Fruit fly (Drosophila melanogaster) whole organism, embryonic: Measurements from ENCODE around the gene HERC2.

ENCODE experiments used
- Antp ChIP-seq: fragments of 200-800 bp; sonication (Bioruptor generic); optimal IDR thresholded peaks from 3 replicates; lab custom pipeline; 2016; ENCODE audit warnings: missing biosample characterization, missing genetic modification characterization
- BEAF-32 ChIP-seq: fragments of 200-800 bp; sonication (Bioruptor generic); optimal IDR thresholded peaks from 3 replicates; lab custom pipeline; 2017; ENCODE audit warnings: missing biosample characterization, missing genetic modification characterization, mild to moderate bottlenecking, moderate library complexity, missing genetic modification reagents
- Blimp-1 ChIP-seq: fragments of 200-800 bp; sonication (Bioruptor generic); optimal IDR thresholded peaks from 3 replicates; lab custom pipeline; 2018; ENCODE audit warnings: missing biosample characterization, missing genetic modification characterization, mild to moderate bottlenecking, moderate library complexity, missing genetic modification reagents
- CG10209 ChIP-seq: fragments of 200-800 bp; sonication (Bioruptor generic); optimal IDR thresholded peaks from 3 replicates; lab custom pipeline; 2017; ENCODE audit warnings: missing biosample characterization, mild to moderate bottlenecking, missing genetic modification characterization, missing genetic modification reagents
- CG11504 ChIP-seq: fragments of 200-800 bp; sonication (Bioruptor generic); optimal IDR thresholded peaks from 3 replicates; lab custom pipeline; 2019; ENCODE audit warnings: missing biosample characterization, mild to moderate bottlenecking, missing genetic modification characterization, moderate library complexity
- CG11560 ChIP-seq: fragments of 200-800 bp; sonication (Bioruptor generic); IDR thresholded peaks from 3 replicates; pipeline ENCODE4 v1.3.6; 2022; ENCODE audit warnings: missing biosample characterization, missing genetic modification characterization
- CG12155 ChIP-seq: fragments of 200-800 bp; sonication (Bioruptor generic); optimal IDR thresholded peaks from 3 replicates; lab custom pipeline; 2016; ENCODE audit warnings: missing biosample characterization, missing genetic modification characterization
- CG12299 ChIP-seq: fragments of 200-800 bp; sonication (Bioruptor generic); optimal IDR thresholded peaks from 2 replicates; lab custom pipeline; 2018; ENCODE audit warnings: missing biosample characterization, mild to moderate bottlenecking, missing genetic modification characterization
- CG13424 ChIP-seq: fragments of 200-800 bp; sonication (Bioruptor generic); optimal IDR thresholded peaks from 2 replicates; lab custom pipeline; 2019; ENCODE audit warnings: missing biosample characterization, mild to moderate bottlenecking, missing genetic modification characterization, moderate library complexity
- CG13624 ChIP-seq: fragments of 200-800 bp; sonication (Bioruptor generic); optimal IDR thresholded peaks from 2 replicates; lab custom pipeline; 2016; ENCODE audit warnings: missing biosample characterization, missing genetic modification characterization
- CG14860 ChIP-seq: fragments of 200-800 bp; sonication (Bioruptor generic); IDR thresholded peaks from 3 replicates; pipeline ENCODE4 v1.3.6; 2022; ENCODE audit warnings: missing biosample characterization, missing genetic modification characterization; ENCODE audit not compliant: partially characterized antibody
- CG15514 ChIP-seq: fragments of 200-800 bp; sonication (Bioruptor generic); optimal IDR thresholded peaks from 3 replicates; lab custom pipeline; 2017; ENCODE audit warnings: missing biosample characterization, missing genetic modification characterization, mild to moderate bottlenecking, moderate library complexity, missing genetic modification reagents
- CG16813 ChIP-seq: fragments of 200-800 bp; sonication (Bioruptor generic); IDR thresholded peaks from 3 replicates; pipeline ENCODE4 v1.3.6; 2022; ENCODE audit warnings: missing biosample characterization, missing genetic modification characterization; ENCODE audit not compliant: partially characterized antibody
- CG17361 ChIP-seq: fragments of 200-800 bp; sonication (Bioruptor generic); IDR thresholded peaks from 3 replicates; pipeline ENCODE4 v1.3.6; 2022; ENCODE audit warnings: missing biosample characterization, missing genetic modification characterization
- CG17802 ChIP-seq: fragments of 200-800 bp; sonication (Bioruptor generic); optimal IDR thresholded peaks from 2 replicates; lab custom pipeline; 2018; ENCODE audit warnings: missing biosample characterization, mild to moderate bottlenecking, missing genetic modification characterization, moderate library complexity
- CG18476 ChIP-seq: fragments of 200-800 bp; sonication (Bioruptor generic); optimal IDR thresholded peaks from 2 replicates; lab custom pipeline; 2016; ENCODE audit warnings: missing biosample characterization, mild to moderate bottlenecking, missing genetic modification characterization
- CG2202 ChIP-seq: fragments of 200-800 bp; sonication (Bioruptor generic); optimal IDR thresholded peaks from 2 replicates; lab custom pipeline; 2018; ENCODE audit warnings: missing biosample characterization, mild to moderate bottlenecking, missing genetic modification characterization
- CG34224 ChIP-seq: fragments of 200-800 bp; sonication (Bioruptor generic); IDR thresholded peaks from 3 replicates; pipeline ENCODE4 v1.3.6; 2022; ENCODE audit warnings: missing biosample characterization, missing genetic modification characterization; ENCODE audit not compliant: partially characterized antibody
- CG4424 ChIP-seq: fragments of 200-800 bp; sonication (Bioruptor generic); optimal IDR thresholded peaks from 3 replicates; lab custom pipeline; 2016; ENCODE audit warnings: missing biosample characterization, missing genetic modification characterization
- CG4617 ChIP-seq: fragments of 200-800 bp; sonication (Bioruptor generic); optimal IDR thresholded peaks from 3 replicates; lab custom pipeline; 2016; ENCODE audit warnings: missing biosample characterization, missing genetic modification characterization, borderline replicate concordance
- CG7963 ChIP-seq: fragments of 200-800 bp; sonication (Bioruptor generic); IDR thresholded peaks from 3 replicates; pipeline ENCODE4 v1.3.6; 2022; ENCODE audit warnings: missing biosample characterization, missing genetic modification characterization; ENCODE audit not compliant: partially characterized antibody
- CG8924 ChIP-seq: fragments of 200-800 bp; optimal IDR thresholded peaks from 3 replicates; lab custom pipeline; 2019; ENCODE audit warnings: missing biosample characterization, mild to moderate bottlenecking, missing genetic modification characterization, moderate library complexity
- CG9215 ChIP-seq: fragments of 200-800 bp; sonication (Bioruptor generic); IDR thresholded peaks from 2 replicates; pipeline ENCODE4 v1.3.6; 2022; ENCODE audit warnings: missing biosample characterization, missing genetic modification characterization
- HLH4C ChIP-seq: fragments of 200-800 bp; sonication (Bioruptor generic); IDR thresholded peaks from 3 replicates; pipeline ENCODE4 v1.3.6; 2022; ENCODE audit warnings: missing biosample characterization, missing genetic modification characterization; ENCODE audit not compliant: partially characterized antibody
- Myb ChIP-seq: fragments of 200-800 bp; sonication (Bioruptor generic); optimal IDR thresholded peaks from 2 replicates; lab custom pipeline; 2016; ENCODE audit warnings: missing biosample characterization, missing genetic modification characterization
- Neu2 ChIP-seq: fragments of 200-800 bp; sonication (Bioruptor generic); optimal IDR thresholded peaks from 3 replicates; lab custom pipeline; 2016; ENCODE audit warnings: missing biosample characterization, missing genetic modification characterization, borderline replicate concordance
- Nf-YB ChIP-seq: fragments of 200-800 bp; sonication (Bioruptor generic); optimal IDR thresholded peaks from 3 replicates; lab custom pipeline; 2019; ENCODE audit warnings: missing biosample characterization, mild to moderate bottlenecking, missing genetic modification characterization, moderate library complexity
- Pdp1 ChIP-seq, 2 experiments: fragments of 200-800 bp; sonication (Bioruptor generic); optimal IDR thresholded peaks; 3 replicates each; lab custom pipeline; 2016; ENCODE audit warnings: missing biosample characterization in 2 of 2, missing genetic modification characterization in 2 of 2, mild to moderate bottlenecking in 1 of 2, moderate library complexity in 1 of 2
- Ptx1 ChIP-seq: fragments of 200-800 bp; sonication (Bioruptor generic); IDR thresholded peaks from 2 replicates; pipeline ENCODE4 v1.3.6; 2022; ENCODE audit warnings: missing biosample characterization, missing genetic modification characterization
- Scr ChIP-seq: fragments of 200-800 bp; sonication (Bioruptor generic); IDR thresholded peaks from 2 replicates; pipeline ENCODE4 v1.3.6; 2022; ENCODE audit warnings: missing biosample characterization, missing genetic modification characterization; ENCODE audit not compliant: partially characterized antibody
- Ssrp ChIP-seq: fragments of 200-800 bp; sonication (Bioruptor generic); optimal IDR thresholded peaks from 2 replicates; lab custom pipeline; 2018; ENCODE audit warnings: missing biosample characterization, mild to moderate bottlenecking, missing genetic modification characterization, moderate library complexity
- YL-1 ChIP-seq: fragments of 200-800 bp; sonication (Bioruptor generic); optimal IDR thresholded peaks from 3 replicates; lab custom pipeline; 2017; ENCODE audit warnings: missing biosample characterization, mild to moderate bottlenecking, missing genetic modification characterization
- danr ChIP-seq: fragments of 200-800 bp; sonication (Bioruptor generic); IDR thresholded peaks from 2 replicates; pipeline ENCODE4 v1.3.6; 2022; ENCODE audit warnings: missing biosample characterization, missing genetic modification characterization
- grau ChIP-seq: fragments of 200-800 bp; optimal IDR thresholded peaks from 3 replicates; lab custom pipeline; 2019; ENCODE audit warnings: missing biosample characterization, mild to moderate bottlenecking, missing genetic modification characterization, moderate library complexity
- hb ChIP-seq: fragments of 200-800 bp; sonication (Bioruptor generic); IDR thresholded peaks from 3 replicates; pipeline ENCODE4 v1.3.6; 2022; ENCODE audit warnings: missing biosample characterization, missing genetic modification characterization; ENCODE audit not compliant: partially characterized antibody
- inv ChIP-seq: fragments of 200-800 bp; sonication (Bioruptor generic); IDR thresholded peaks from 2 replicates; pipeline ENCODE4 v1.3.6; 2022; ENCODE audit warnings: missing biosample characterization, missing genetic modification characterization; ENCODE audit not compliant: partially characterized antibody
- lilli ChIP-seq: fragments of 200-800 bp; sonication (Bioruptor generic); optimal IDR thresholded peaks from 3 replicates; lab custom pipeline; 2016; ENCODE audit warnings: missing biosample characterization, missing genetic modification characterization
- lmd ChIP-seq: fragments of 200-800 bp; sonication (Bioruptor generic); IDR thresholded peaks from 2 replicates; pipeline ENCODE4 v1.3.6; 2022; ENCODE audit warnings: missing biosample characterization, missing genetic modification characterization
- lola ChIP-seq, 3 experiments: fragments of >200 bp in 2 of 3; fragments of 200-800 bp in 1 of 3; sonication (Bioruptor generic) in 1 of 3; optimal IDR thresholded peaks; 2 replicates each; lab custom pipeline; 2017 to 2019; ENCODE audit warnings: missing biosample characterization in 3 of 3, missing genetic modification characterization in 3 of 3, mild to moderate bottlenecking in 1 of 3, moderate library complexity in 1 of 3
- mld ChIP-seq: fragments of 200-800 bp; sonication (Bioruptor generic); IDR thresholded peaks from 3 replicates; pipeline ENCODE4 v1.3.6; 2022; ENCODE audit warnings: missing biosample characterization, missing genetic modification characterization; ENCODE audit not compliant: partially characterized antibody
- nerfin-2 ChIP-seq: fragments of 200-800 bp; sonication (Bioruptor generic); IDR thresholded peaks from 2 replicates; pipeline ENCODE4 v1.3.6; 2022; ENCODE audit warnings: missing biosample characterization, missing genetic modification characterization; ENCODE audit not compliant: partially characterized antibody
- org-1 ChIP-seq: fragments of 200-800 bp; sonication (Bioruptor generic); optimal IDR thresholded peaks from 2 replicates; lab custom pipeline; 2017; ENCODE audit warnings: missing biosample characterization, missing genetic modification characterization
- pho ChIP-seq: fragments of 200-800 bp; sonication (Bioruptor generic); optimal IDR thresholded peaks from 2 replicates; lab custom pipeline; 2016; ENCODE audit warnings: missing biosample characterization, missing genetic modification characterization
- pzg ChIP-seq: fragments of 200-800 bp; sonication (Bioruptor generic); optimal IDR thresholded peaks from 3 replicates; lab custom pipeline; 2018; ENCODE audit warnings: missing biosample characterization, mild to moderate bottlenecking, missing genetic modification characterization, moderate library complexity
- shn ChIP-seq: fragments of 200-800 bp; sonication (Bioruptor generic); optimal IDR thresholded peaks from 3 replicates; lab custom pipeline; 2016; ENCODE audit warnings: missing biosample characterization, missing genetic modification characterization
- slbo ChIP-seq: fragments of 200-800 bp; sonication (Bioruptor generic); IDR thresholded peaks from 2 replicates; pipeline ENCODE4 v1.3.6; 2022; ENCODE audit warnings: missing biosample characterization, missing genetic modification characterization
- ssp ChIP-seq: fragments of 200-800 bp; sonication (Bioruptor generic); IDR thresholded peaks from 2 replicates; pipeline ENCODE4 v1.3.6; 2022; ENCODE audit warnings: missing biosample characterization, missing genetic modification characterization
- zen ChIP-seq: fragments of 200-800 bp; sonication (Bioruptor generic); optimal IDR thresholded peaks from 3 replicates; lab custom pipeline; 2018; ENCODE audit warnings: missing biosample characterization, mild to moderate bottlenecking, missing genetic modification characterization, moderate library complexity

HERC2 gene

dm6 chrX:20423747-20424165 is 29.6 kb downstream of the HERC2 start, which contains the start of the genes Pp4-19C and cactin (continued):
- TF ChIP-seq CG11504 (tag; lab: Kevin White, UChicago) = no peak
- peak; percentile 81 for TF ChIP-seq CG7963
- peak; percentile 71; the same call in 1 of the 3 replicates for TF ChIP-seq mld (GFP tag; lab: Robert Waterston, UW)
- no peak for TF ChIP-seq Blimp-1
- TF ChIP-seq Ssrp (tag; lab: Kevin White, UChicago) = no peak
- TF ChIP-seq slbo (GFP tag; lab: Robert Waterston, UW) = peak; percentile 55
- TF ChIP-seq zen (tag; lab: Kevin White, UChicago) = peak; percentile 53
- peak; percentile 7 for TF ChIP-seq CG13424 (tag; lab: Kevin White, UChicago)
- TF ChIP-seq CG15514 = peak; percentile 4
- TF ChIP-seq org-1 (GFP tag; lab: Kevin White, UChicago) = no peak
- TF ChIP-seq grau = peak; percentile 36
- TF ChIP-seq CG14860 (GFP tag; lab: Robert Waterston, UW) = peak; percentile 94
- no peak for TF ChIP-seq CG2202 (tag; lab: Kevin White, UChicago)
- TF ChIP-seq CG10209 = no peak
- TF ChIP-seq CG12299 = no peak
- TF ChIP-seq CG8924 = peak; percentile 40
- TF ChIP-seq hb (GFP tag; lab: Robert Waterston, UW) = peak; percentile 89
- TF ChIP-seq inv = peak; percentile 84
- TF ChIP-seq nerfin-2 (GFP tag; lab: Robert Waterston, UW) = peak; percentile 86
- TF ChIP-seq CG17361 = 0 out of 3 replicates have a peak, but pooled peaks have one; percentile 30
- peak in 1 of 3 experiments; percentile 29 for TF ChIP-seq lola (GFP tag; optimal IDR thresholded peaks at IDR 0.05; lab: Kevin White, UChicago)
- peak; percentile 24 for TF ChIP-seq CG13624 (GFP tag; lab: Kevin White, UChicago)
- TF ChIP-seq lilli (GFP tag; lab: Kevin White, UChicago) = peak; percentile 45
- TF ChIP-seq pzg (GFP tag; lab: Kevin White, UChicago) = peak; percentile 54
- peak; percentile 95 for TF ChIP-seq HLH4C (GFP tag; lab: Robert Waterston, UW)
- TF ChIP-seq Antp (GFP tag; lab: Kevin White, UChicago) = peak; percentile 0
- no peak for TF ChIP-seq danr
- peak; percentile 15 for TF ChIP-seq CG12155 (GFP tag; lab: Kevin White, UChicago)
- peak; percentile 91 for TF ChIP-seq CG16813 (GFP tag; lab: Robert Waterston, UW)
- peak; percentile 30; the same call in 1 of the 2 replicates for TF ChIP-seq CG9215
- peak; percentile 48 for TF ChIP-seq Nf-YB (GFP tag; lab: Kevin White, UChicago)
- peak; percentile 19 for TF ChIP-seq pho (GFP tag; lab: Kevin White, UChicago)
- no peak for TF ChIP-seq CG18476 (GFP tag; lab: Kevin White, UChicago)
- peak; percentile 31; the same call in 1 of the 2 replicates for TF ChIP-seq Ptx1
- TF ChIP-seq shn (GFP tag; lab: Kevin White, UChicago) = peak; percentile 1
- peak; percentile 83 for TF ChIP-seq CG34224
- TF ChIP-seq Scr (GFP tag; lab: Robert Waterston, UW) = peak; percentile 91
- TF ChIP-seq CG11560 (tag; lab: Robert Waterston, UW) = peak; percentile 61; the same call in 2 of the 3 replicates
- peak; percentile 79 for TF ChIP-seq YL-1 (GFP tag; lab: Kevin White, UChicago)
- peak; percentile 19; the same call in 1 of the 2 replicates for TF ChIP-seq lmd (GFP tag; lab: Robert Waterston, UW)
- TF ChIP-seq Myb (GFP tag; lab: Kevin White, UChicago) = peak; percentile 22
- peak; percentile 88 for TF ChIP-seq ssp (GFP tag; lab: Robert Waterston, UW)
- TF ChIP-seq CG4424 (GFP tag; lab: Kevin White, UChicago) = peak; percentile 14
- TF ChIP-seq CG4617 (GFP tag; lab: Kevin White, UChicago) = peak; percentile 62
- TF ChIP-seq CG17802 = peak; percentile 22
- TF ChIP-seq BEAF-32 = peak; percentile 93
- peak; percentile 18 to 78 for TF ChIP-seq Pdp1 (GFP tag; optimal IDR thresholded peaks at IDR 0.05; lab: Kevin White, UChicago)
- TF ChIP-seq Neu2 = peak; percentile 62
